Worm (Caenorhabditis elegans) whole organism, L4 larva: Measurements from ENCODE around the gene pxf-1.

ENCODE experiments used
- aly-2 ChIP-seq: sonication (generic microtip); optimal IDR thresholded peaks from 2 replicates; lab custom pipeline; 2018; ENCODE audit warnings: missing biosample characterization, missing genetic modification characterization
- hif-1 ChIP-seq, 2 experiments: sonication (generic microtip); optimal IDR thresholded peaks; 2 replicates each; lab custom pipeline; 2016 to 2017; ENCODE audit warnings: missing compliant biosample characterization in 2 of 2, missing genetic modification characterization in 2 of 2, missing genetic modification reagents in 2 of 2, missing genotype in 2 of 2, mild to moderate bottlenecking in 1 of 2
- jun-1 ChIP-seq: fragments of 150-350 bp; optimal IDR thresholded peaks from 2 replicates; lab custom pipeline; 2014; ENCODE audit warnings: missing biosample characterization, missing genetic modification reagents, missing genetic modification characterization
- lsy-2 ChIP-seq, 2 experiments: fragments of 150-350 bp in 1 of 2; sonication (generic microtip) in 1 of 2; optimal IDR thresholded peaks; 2 replicates each; lab custom pipeline; 2014 to 2017; ENCODE audit warnings: missing biosample characterization in 2 of 2, missing genetic modification characterization in 2 of 2
- nhr-28 ChIP-seq: fragments of 150-350 bp; optimal IDR thresholded peaks from 2 replicates; lab custom pipeline; 2014; ENCODE audit warnings: missing biosample characterization, missing genetic modification characterization
- nhr-6 ChIP-seq: fragments of 150-350 bp; optimal IDR thresholded peaks from 2 replicates; lab custom pipeline; 2014; ENCODE audit warnings: missing biosample characterization, missing genetic modification characterization
- nhr-76 ChIP-seq: fragments of 150-350 bp; optimal IDR thresholded peaks from 2 replicates; lab custom pipeline; 2014; ENCODE audit warnings: missing biosample characterization, missing genetic modification characterization
- pha-4 ChIP-seq, 2 experiments: fragments of 150-350 bp in 1 of 2; fragments of 200-800 bp in 1 of 2; sonication (Bioruptor generic) in 1 of 2; IDR thresholded peaks in 1 of 2; optimal IDR thresholded peaks in 1 of 2; 2 replicates each; pipeline versions ENCODE4 v1.3.6 to Lab custom; 2014 to 2022; ENCODE audit warnings: missing genetic modification characterization in 2 of 2, missing genetic modification reagents in 2 of 2, missing biosample characterization in 1 of 2, missing compliant biosample characterization in 1 of 2
- snpc-4 ChIP-seq: fragments of 150-350 bp; optimal IDR thresholded peaks from 2 replicates; lab custom pipeline; 2014; ENCODE audit warnings: missing biosample characterization, missing genetic modification characterization
- unc-130 ChIP-seq: sonication (generic microtip); optimal IDR thresholded peaks from 2 replicates; lab custom pipeline; 2016; ENCODE audit warnings: missing genetic modification reagents, missing genetic modification characterization, missing compliant biosample characterization
- zfp-2 ChIP-seq: sonication (generic microtip); optimal IDR thresholded peaks from 2 replicates; lab custom pipeline; 2016; ENCODE audit warnings: mild to moderate bottlenecking, missing genetic modification characterization, missing compliant biosample characterization
- ztf-7 ChIP-seq: fragments of 150-350 bp; optimal IDR thresholded peaks from 2 replicates; lab custom pipeline; 2014; ENCODE audit warnings: missing biosample characterization, missing genetic modification characterization

DNA sequence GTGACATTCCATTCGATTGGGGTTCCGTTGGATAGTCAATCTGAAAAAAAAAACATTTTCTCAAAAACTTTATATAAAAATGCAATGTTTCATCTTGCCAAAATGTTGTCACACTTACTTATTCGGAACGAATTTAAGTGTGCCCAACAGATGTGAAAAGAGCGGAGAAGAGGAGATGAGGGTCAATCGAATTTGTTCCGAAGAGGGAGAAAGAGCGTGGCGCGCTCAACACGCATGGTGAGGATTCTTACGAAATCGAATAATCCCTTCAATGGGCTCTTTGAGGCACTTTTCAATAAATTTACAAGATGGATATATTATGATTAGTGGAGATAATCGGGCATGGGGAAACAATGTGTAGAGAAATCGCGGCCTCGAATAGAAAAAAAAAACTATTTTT, 3.3 kb downstream of the pxf-1 start:
- TF ChIP-seq unc-130 (GFP tag; lab: Kevin White, UChicago) (no peak), nhr-6 (tag; lab: Kevin White, UChicago) (no peak), aly-2 (no peak), ztf-7 (tag; lab: Kevin White, UChicago) (no peak), jun-1 (tag; lab: Kevin White, UChicago) (no peak), hif-1 (tag; optimal IDR thresholded peaks at IDR 0.05; lab: Kevin White, UChicago) (no peak), pha-4 (GFP tag; IDR thresholded peaks at IDR 0.05; lab: Robert Waterston, UW) (no peak), pha-4 (tag; optimal IDR thresholded peaks at IDR 0.05; lab: Kevin White, UChicago) (no peak), lsy-2 (tag; optimal IDR thresholded peaks at IDR 0.05; lab: Kevin White, UChicago) (no peak), zfp-2 (tag; lab: Kevin White, UChicago) (no peak), snpc-4 (tag; lab: Kevin White, UChicago) (no peak), nhr-76 (tag; lab: Kevin White, UChicago) (no peak), nhr-28 (tag; lab: Kevin White, UChicago) (no peak)
